Worm (Caenorhabditis elegans) whole organism, L4 larva: ENCODE results near the gene srh-255.

ENCODE experiments used
- F10B5.3 ChIP-seq: sonication (generic microtip); optimal IDR thresholded peaks from 2 replicates; lab custom pipeline; 2016; ENCODE audit warnings: mild to moderate bottlenecking, missing genetic modification characterization, missing compliant biosample characterization
- F26F4.8 ChIP-seq: fragments of 200-800 bp; sonication (Bioruptor generic); conservative IDR thresholded peaks from 2 replicates; pipeline ENCODE4 v1.3.6; 2022; ENCODE audit warnings: missing genetic modification characterization, missing compliant biosample characterization
- R02D3.7 ChIP-seq: fragments of 150-350 bp; sonication (generic microtip); optimal IDR thresholded peaks from 3 replicates; lab custom pipeline; 2014; ENCODE audit warnings: missing biosample characterization, missing genetic modification characterization
- T26A8.4 ChIP-seq: fragments of 200-800 bp; sonication (Bioruptor generic); IDR thresholded peaks from 2 replicates; pipeline ENCODE4 v1.3.6; 2022; ENCODE audit warnings: missing genetic modification characterization, missing compliant biosample characterization
- ZK337.2 ChIP-seq: fragments of 200-800 bp; sonication (Bioruptor generic); IDR thresholded peaks from 2 replicates; pipeline ENCODE4 v1.3.6; 2022; ENCODE audit warnings: missing genetic modification reagents, missing genetic modification characterization, missing compliant biosample characterization
- aha-1 ChIP-seq: fragments of 150-350 bp; peaks from one replicate; lab custom pipeline; 2014; ENCODE audit warnings: missing biosample characterization, missing genetic modification characterization
- aly-2 ChIP-seq: sonication (generic microtip); optimal IDR thresholded peaks from 2 replicates; lab custom pipeline; 2018; ENCODE audit warnings: missing biosample characterization, missing genetic modification characterization
- ama-1 ChIP-seq: fragments of 150-350 bp; optimal IDR thresholded peaks from 2 replicates; lab custom pipeline; 2014; ENCODE audit warnings: inconsistent platforms, mixed read lengths
- ceh-82 ChIP-seq: sonication (generic microtip); optimal IDR thresholded peaks from 2 replicates; lab custom pipeline; 2017; ENCODE audit warnings: missing biosample characterization, missing genetic modification characterization
- ces-1 ChIP-seq: fragments of 150-350 bp; sonication (generic microtip); optimal IDR thresholded peaks from 4 replicates; lab custom pipeline; 2014; ENCODE audit warnings: missing biosample characterization, missing genetic modification reagents, missing genetic modification characterization
- cey-2 ChIP-seq: sonication (generic microtip); optimal IDR thresholded peaks from 3 replicates; lab custom pipeline; 2017; ENCODE audit warnings: missing genetic modification characterization, mild to moderate bottlenecking, missing compliant biosample characterization, antibody characterized with exemption, borderline replicate concordance; ENCODE audit not compliant: insufficient read depth
- ctbp-1 ChIP-seq: fragments of 200-800 bp; sonication (Bioruptor generic); IDR thresholded peaks from 2 replicates; pipeline ENCODE4 v1.3.6; 2022; ENCODE audit warnings: missing genetic modification reagents, missing genetic modification characterization, missing compliant biosample characterization
- daf-16 ChIP-seq, 3 experiments: sonication (generic microtip); optimal IDR thresholded peaks; 2 replicates each; lab custom pipeline; 2016 to 2017; ENCODE audit warnings: missing genetic modification characterization in 3 of 3, missing genetic modification reagents in 3 of 3, mild to moderate bottlenecking in 2 of 3, missing compliant biosample characterization in 2 of 3, missing biosample characterization in 1 of 3, moderate library complexity in 1 of 3
- daf-8 ChIP-seq: fragments of 200-800 bp; sonication (Bioruptor generic); IDR thresholded peaks from 2 replicates; pipeline ENCODE4 v1.3.6; 2022; ENCODE audit warnings: missing genetic modification characterization, missing compliant biosample characterization
- dmd-8 ChIP-seq: fragments of 200-800 bp; sonication (Bioruptor generic); IDR thresholded peaks from 2 replicates; pipeline ENCODE4 v1.3.6; 2022; ENCODE audit warnings: missing genetic modification characterization, missing compliant biosample characterization
- dmd-9 ChIP-seq: fragments of 200-800 bp; sonication (Bioruptor generic); IDR thresholded peaks from 2 replicates; pipeline ENCODE4 v1.3.6; 2022; ENCODE audit warnings: missing genetic modification reagents, missing genetic modification characterization, missing compliant biosample characterization
- duxl-1 ChIP-seq: sonication (generic microtip); optimal IDR thresholded peaks from 2 replicates; lab custom pipeline; 2016; ENCODE audit warnings: mild to moderate bottlenecking, missing genetic modification characterization, moderate library complexity, missing compliant biosample characterization; ENCODE audit not compliant: poor library complexity
- dve-1 ChIP-seq: sonication (generic microtip); optimal IDR thresholded peaks from 2 replicates; lab custom pipeline; 2017; ENCODE audit warnings: antibody characterized with exemption, mild to moderate bottlenecking, missing genetic modification characterization, missing compliant biosample characterization; ENCODE audit not compliant: insufficient read depth
- fkh-10 ChIP-seq: fragments of 150-350 bp; optimal IDR thresholded peaks from 2 replicates; lab custom pipeline; 2014; ENCODE audit warnings: missing biosample characterization, missing genetic modification reagents, missing genetic modification characterization
- hlh-11 ChIP-seq: fragments of 200-800 bp; sonication (Bioruptor generic); optimal IDR thresholded peaks from 2 replicates; lab custom pipeline; 2018; ENCODE audit warnings: mild to moderate bottlenecking, missing genetic modification characterization, missing compliant biosample characterization
- hlh-30 ChIP-seq: sonication (generic microtip); optimal IDR thresholded peaks from 2 replicates; lab custom pipeline; 2017; ENCODE audit warnings: antibody characterized with exemption, mild to moderate bottlenecking, missing genetic modification characterization, missing compliant biosample characterization; ENCODE audit not compliant: insufficient read depth
- lim-7 ChIP-seq: fragments of 200-800 bp; sonication (Bioruptor generic); IDR thresholded peaks from 2 replicates; pipeline ENCODE4 v1.3.6; 2022; ENCODE audit warnings: missing genetic modification characterization, missing compliant biosample characterization
- lsy-2 ChIP-seq, 2 experiments: fragments of 150-350 bp in 1 of 2; sonication (generic microtip) in 1 of 2; optimal IDR thresholded peaks; 2 replicates each; lab custom pipeline; 2014 to 2017; ENCODE audit warnings: missing biosample characterization in 2 of 2, missing genetic modification characterization in 2 of 2
- madf-9 ChIP-seq: fragments of 200-800 bp; sonication (Bioruptor generic); conservative IDR thresholded peaks from 2 replicates; pipeline ENCODE4 v1.3.6; 2022; ENCODE audit warnings: missing genetic modification reagents, missing genetic modification characterization, missing compliant biosample characterization
- mes-2 ChIP-seq: sonication (generic microtip); optimal IDR thresholded peaks from 2 replicates; lab custom pipeline; 2016; ENCODE audit warnings: missing genotype, mild to moderate bottlenecking, missing genetic modification characterization, missing compliant biosample characterization; ENCODE audit not compliant: poor library complexity, severe bottlenecking
- mxl-3 ChIP-seq: fragments of 200-800 bp; sonication (Bioruptor generic); optimal IDR thresholded peaks from 2 replicates; lab custom pipeline; 2018; ENCODE audit warnings: mild to moderate bottlenecking, missing genetic modification characterization, missing compliant biosample characterization
- nhr-11 ChIP-seq: fragments of 150-350 bp; optimal IDR thresholded peaks from 2 replicates; lab custom pipeline; 2014; ENCODE audit warnings: missing biosample characterization, missing genetic modification characterization
- nhr-25 ChIP-seq: sonication (generic microtip); optimal IDR thresholded peaks from 2 replicates; lab custom pipeline; 2017; ENCODE audit warnings: missing genetic modification characterization, mild to moderate bottlenecking, missing compliant biosample characterization, antibody characterized with exemption, moderate library complexity, borderline replicate concordance; ENCODE audit not compliant: insufficient read depth
- nhr-28 ChIP-seq: fragments of 150-350 bp; optimal IDR thresholded peaks from 2 replicates; lab custom pipeline; 2014; ENCODE audit warnings: missing biosample characterization, missing genetic modification characterization
- nhr-48 ChIP-seq: sonication (generic microtip); optimal IDR thresholded peaks from 2 replicates; lab custom pipeline; 2016; ENCODE audit warnings: mild to moderate bottlenecking, missing genetic modification characterization, missing compliant biosample characterization
- nhr-76 ChIP-seq: fragments of 150-350 bp; optimal IDR thresholded peaks from 2 replicates; lab custom pipeline; 2014; ENCODE audit warnings: missing biosample characterization, missing genetic modification characterization
- pha-4 ChIP-seq, 2 experiments: fragments of 150-350 bp in 1 of 2; fragments of 200-800 bp in 1 of 2; sonication (Bioruptor generic) in 1 of 2; IDR thresholded peaks in 1 of 2; optimal IDR thresholded peaks in 1 of 2; 2 replicates each; pipeline versions ENCODE4 v1.3.6 to Lab custom; 2014 to 2022; ENCODE audit warnings: missing genetic modification characterization in 2 of 2, missing genetic modification reagents in 2 of 2, missing biosample characterization in 1 of 2, missing compliant biosample characterization in 1 of 2
- php-3 ChIP-seq: fragments of 200-800 bp; sonication (Bioruptor generic); IDR thresholded peaks from 2 replicates; pipeline ENCODE4 v1.3.6; 2022; ENCODE audit warnings: missing genetic modification reagents, missing genetic modification characterization, missing compliant biosample characterization
- pqm-1 ChIP-seq: sonication (generic microtip); optimal IDR thresholded peaks from 2 replicates; lab custom pipeline; 2017; ENCODE audit warnings: missing biosample characterization, missing genetic modification characterization
- sdz-12 ChIP-seq: fragments of 200-800 bp; sonication (Bioruptor generic); optimal IDR thresholded peaks from 2 replicates; lab custom pipeline; 2018; ENCODE audit warnings: mild to moderate bottlenecking, missing genetic modification characterization, missing compliant biosample characterization
- tra-1 ChIP-seq: fragments of 200-800 bp; sonication (Bioruptor generic); IDR thresholded peaks from 2 replicates; pipeline ENCODE4 v1.3.6; 2022; ENCODE audit warnings: missing genetic modification reagents, missing genetic modification characterization, missing compliant biosample characterization
- unc-130 ChIP-seq: sonication (generic microtip); optimal IDR thresholded peaks from 2 replicates; lab custom pipeline; 2016; ENCODE audit warnings: missing genetic modification reagents, missing genetic modification characterization, missing compliant biosample characterization
- vab-7 ChIP-seq: fragments of 200-800 bp; sonication (Bioruptor generic); IDR thresholded peaks from 2 replicates; pipeline ENCODE4 v1.3.6; 2022; ENCODE audit warnings: missing genetic modification reagents, missing genetic modification characterization, missing compliant biosample characterization
- ztf-7 ChIP-seq: fragments of 150-350 bp; optimal IDR thresholded peaks from 2 replicates; lab custom pipeline; 2014; ENCODE audit warnings: missing biosample characterization, missing genetic modification characterization

Gene srh-255

ce11 chrV:17089931-17090429 lies 25.2 kb downstream of the srh-255 start, which contains the start of gene srh-237 (continued):
- TF ChIP-seq hlh-11 (tag; lab: Kevin White, UChicago) (peak; percentile 60), duxl-1 (no peak), vab-7 (no peak), ama-1 (lab: Kevin White, UChicago) (no peak), fkh-10 (GFP tag; lab: Kevin White, UChicago) (no peak), cey-2 (tag; lab: Kevin White, UChicago) (no peak), dmd-8 (GFP tag; lab: Robert Waterston, UW) (no peak), ztf-7 (tag; lab: Kevin White, UChicago) (no peak), mes-2 (tag; lab: Kevin White, UChicago) (no peak), ces-1 (GFP tag; lab: Kevin White, UChicago) (no peak), F10B5.3 (tag; lab: Kevin White, UChicago) (no peak), daf-16 (GFP tag; optimal IDR thresholded peaks at IDR 0.05; lab: Kevin White, UChicago) (no peak), daf-16 (tag; optimal IDR thresholded peaks at IDR 0.05; lab: Kevin White, UChicago) (peak; percentile 42), pqm-1 (tag; lab: Kevin White, UChicago) (peak; percentile 58), hlh-30 (tag; lab: Kevin White, UChicago) (no peak), mxl-3 (GFP tag; lab: Kevin White, UChicago) (peak; percentile 4), R02D3.7 (no peak), php-3 (GFP tag; lab: Robert Waterston, UW) (0 out of 2 replicates have a peak, but pooled peaks have one; percentile 20), dve-1 (tag; lab: Kevin White, UChicago) (no peak), ctbp-1 (GFP tag; lab: Robert Waterston, UW) (no peak), F26F4.8 (GFP tag; lab: Robert Waterston, UW) (no peak), nhr-48 (tag; lab: Kevin White, UChicago) (no peak), nhr-28 (tag; lab: Kevin White, UChicago) (peak; percentile 19), nhr-25 (tag; lab: Kevin White, UChicago) (no peak), daf-8 (GFP tag; lab: Robert Waterston, UW) (no peak), lsy-2 (tag; optimal IDR thresholded peaks at IDR 0.05; lab: Kevin White, UChicago) (no peak), tra-1 (GFP tag; lab: Robert Waterston, UW) (no peak), ZK337.2 (GFP tag; lab: Robert Waterston, UW) (no peak), ceh-82 (tag; lab: Kevin White, UChicago) (no peak), sdz-12 (GFP tag; lab: Kevin White, UChicago) (no peak), unc-130 (GFP tag; lab: Kevin White, UChicago) (no peak)

- TF ChIP-seq aly-2 (tag; lab: Kevin White, UChicago) (no peak), dmd-9 (GFP tag; lab: Robert Waterston, UW) (no peak), madf-9 (GFP tag; lab: Robert Waterston, UW) (no peak), pha-4 (GFP tag; IDR thresholded peaks at IDR 0.05; lab: Robert Waterston, UW) (no peak), pha-4 (tag; optimal IDR thresholded peaks at IDR 0.05; lab: Kevin White, UChicago) (no peak), lim-7 (GFP tag; lab: Robert Waterston, UW) (no peak), aha-1 (tag; lab: Kevin White, UChicago) (no peak), F10B5.3 (tag; lab: Kevin White, UChicago) (no peak), T26A8.4 (GFP tag; lab: Robert Waterston, UW) (no peak), nhr-76 (tag; lab: Kevin White, UChicago) (no peak), ctbp-1 (GFP tag; lab: Robert Waterston, UW) (no peak), nhr-11 (tag; lab: Kevin White, UChicago) (no peak)
- TF ChIP-seq, all 104 proteins: peak for 0
These were observed 27.5 kb downstream of the srh-255 start, which contains the start of gene ZK218.1 for ce11 chrV:17092262-17092661. ZK218.1 (plus strand) TSS chrV:17092562.
